Worm (Caenorhabditis elegans): Measurements from ENCODE around the gene F46G11.2.
A peak's percentile ranks its signal among the peaks of the same experiment; 100 is the strongest.

Gene F46G11.2

ce11 chrX:5763904-5764303 lies 24.1 kb upstream of the F46G11.2 start (continued):
- no peak for TF ChIP-seq lin-39 (tag; optimal IDR thresholded peaks at IDR 0.05)
- TF ChIP-seq C04F5.9 (tag; optimal IDR thresholded peaks at IDR 0.05): no peak
- no peak for TF ChIP-seq elt-2 (tag; optimal IDR thresholded peaks at IDR 0.05)
- TF ChIP-seq hlh-4 (tag; optimal IDR thresholded peaks at IDR 0.05): no peak
- no peak for TF ChIP-seq sup-37 (GFP tag; optimal IDR thresholded peaks at IDR 0.05)
- TF ChIP-seq grh-1 (GFP tag; IDR thresholded peaks at IDR 0.05): peak; percentile 30; the same call in 1 of the 2 replicates
- peak; percentile 47 for TF ChIP-seq egl-13 (tag; optimal IDR thresholded peaks at IDR 0.05)
- TF ChIP-seq skn-1 (tag; optimal IDR thresholded peaks at IDR 0.05): peak; percentile 53
- no peak for TF ChIP-seq nhr-77 (tag; optimal IDR thresholded peaks at IDR 0.05)
- peak; percentile 72 for TF ChIP-seq fkh-8 (tag; optimal IDR thresholded peaks at IDR 0.05)

- TF ChIP-seq xbp-1 (tag; optimal IDR thresholded peaks at IDR 0.05) (no peak), lin-14 (GFP tag; optimal IDR thresholded peaks at IDR 0.05) (peak; percentile 49), blmp-1 (tag; optimal IDR thresholded peaks at IDR 0.05) (peak; percentile 18), dsc-1 (tag; optimal IDR thresholded peaks at IDR 0.05) (peak; percentile 53), ceh-63 (GFP tag; optimal IDR thresholded peaks at IDR 0.05) (no peak), C34B4.2 (tag; optimal IDR thresholded peaks at IDR 0.05) (no peak), pag-3 (tag; optimal IDR thresholded peaks at IDR 0.05; ENCODE audit: borderline replicate concordance, insufficient read depth) (no peak), lir-3 (tag; optimal IDR thresholded peaks at IDR 0.05; ENCODE audit: poor library complexity) (no peak), mep-1 (tag; optimal IDR thresholded peaks at IDR 0.05) (peak; percentile 49)
Measured at ce11 chrX:5764739-5765138, 23.2 kb upstream of the F46G11.2 start.

- TF ChIP-seq lin-35 (GFP tag; optimal IDR thresholded peaks at IDR 0.05) (no peak), fkh-8 (tag; optimal IDR thresholded peaks at IDR 0.05) (peak; percentile 7)
Measured at ce11 chrX:5770648-5771047, 17.3 kb upstream of the F46G11.2 start, which contains the start of gene C54H2.4. Gene C54H2.4 (minus strand): TSS chrX:5770748.

ce11 chrX:5772538-5773154 lies 15.3 kb upstream of the F46G11.2 start:
- TF ChIP-seq jun-1 (tag; optimal IDR thresholded peaks at IDR 0.05) (peak; percentile 19), ets-5 (GFP tag; IDR thresholded peaks at IDR 0.05) (no peak), ceh-63 (GFP tag; optimal IDR thresholded peaks at IDR 0.05) (peak; percentile 70), nhr-71 (tag; optimal IDR thresholded peaks at IDR 0.05) (no peak)

ce11 chrX:5773471-5773870 lies 14.5 kb upstream of the F46G11.2 start, which contains the start of gene sym-3:
Gene sym-3 (plus strand): TSS chrX:5773771.
- no peak for TF ChIP-seq skn-1 (tag; optimal IDR thresholded peaks at IDR 0.05)
- no peak for TF ChIP-seq unc-98 (GFP tag; IDR thresholded peaks at IDR 0.05)
- TF ChIP-seq egl-13 (tag; optimal IDR thresholded peaks at IDR 0.05): no peak
- TF ChIP-seq hlh-4 (tag; optimal IDR thresholded peaks at IDR 0.05): no peak
- TF ChIP-seq aly-2 (tag; optimal IDR thresholded peaks at IDR 0.05): no peak
- TF ChIP-seq dpl-1 (GFP tag; optimal IDR thresholded peaks at IDR 0.05): no peak
- no peak for TF ChIP-seq mab-9 (GFP tag; IDR thresholded peaks at IDR 0.05)
- no peak for TF ChIP-seq fkh-8 (tag; optimal IDR thresholded peaks at IDR 0.05)
- TF ChIP-seq F16B12.6 (tag; optimal IDR thresholded peaks at IDR 0.05): no peak
- TF ChIP-seq fkh-10 (GFP tag; optimal IDR thresholded peaks at IDR 0.05): no peak
- TF ChIP-seq pqm-1 (tag; optimal IDR thresholded peaks at IDR 0.05): no peak
- TF ChIP-seq blmp-1 (tag; optimal IDR thresholded peaks at IDR 0.05): no peak
- TF ChIP-seq mdl-1 (tag; optimal IDR thresholded peaks at IDR 0.05): no peak

ce11 chrX:5775804-5776252 lies 12.1 kb upstream of the F46G11.2 start:
- no peak for TF ChIP-seq sox-4 (tag; optimal IDR thresholded peaks at IDR 0.05)
- TF ChIP-seq sup-37 (GFP tag; optimal IDR thresholded peaks at IDR 0.05): no peak
- peak; percentile 62 for TF ChIP-seq lin-13 (GFP tag; optimal IDR thresholded peaks at IDR 0.05)
- TF ChIP-seq dsc-1 (tag; optimal IDR thresholded peaks at IDR 0.05): peak; percentile 75
- 0 out of 2 replicates have a peak, but pooled peaks have one; percentile 23 for TF ChIP-seq isw-1 (GFP tag; IDR thresholded peaks at IDR 0.05)
- TF ChIP-seq mab-9 (GFP tag; IDR thresholded peaks at IDR 0.05): no peak
- peak; percentile 38 to 73 for TF ChIP-seq lin-35 (GFP tag; optimal IDR thresholded peaks at IDR 0.05)
- no peak for TF ChIP-seq C34B4.2 (tag; optimal IDR thresholded peaks at IDR 0.05)
- peak; percentile 51 to 56 for TF ChIP-seq efl-1 (optimal IDR thresholded peaks at IDR 0.05)
- TF ChIP-seq efl-1 (GFP tag; optimal IDR thresholded peaks at IDR 0.05 in 1 of 2): peak; percentile 45 to 93
- 0 out of 2 replicates have a peak, but pooled peaks have one; percentile 27 for TF ChIP-seq nhr-19 (GFP tag; conservative IDR thresholded peaks at IDR 0.05)
- TF ChIP-seq tlp-1 (tag; optimal IDR thresholded peaks at IDR 0.05): no peak
- peak; percentile 60 for TF ChIP-seq C16A3.4 (tag; optimal IDR thresholded peaks at IDR 0.05)
- peak; percentile 65 for TF ChIP-seq nhr-20 (tag; optimal IDR thresholded peaks at IDR 0.05)
- peak; percentile 74 for TF ChIP-seq mep-1 (tag; optimal IDR thresholded peaks at IDR 0.05)
- no peak for TF ChIP-seq ceh-90 (tag; optimal IDR thresholded peaks at IDR 0.05)
- TF ChIP-seq nhr-77 (tag; optimal IDR thresholded peaks at IDR 0.05): peak; percentile 43
- TF ChIP-seq hpl-2 (GFP tag; optimal IDR thresholded peaks at IDR 0.05): no peak
